Worm (Caenorhabditis elegans) whole organism, young adult: ENCODE results near the gene F25B4.7.

Experiments
- B0019.2 ChIP-seq: fragments of 200-800 bp; sonication (Bioruptor generic); conservative IDR thresholded peaks from 2 replicates; pipeline ENCODE4 v1.3.6; 2022; ENCODE audit warnings: missing genetic modification reagents, missing genetic modification characterization, missing compliant biosample characterization
- B0261.1 ChIP-seq: sonication (generic microtip); optimal IDR thresholded peaks from 2 replicates; lab custom pipeline; 2016; ENCODE audit warnings: mild to moderate bottlenecking, missing genetic modification characterization, moderate library complexity, missing compliant biosample characterization
- B0336.3 ChIP-seq: fragments of 200-800 bp; sonication (Bioruptor generic); IDR thresholded peaks from 2 replicates; pipeline ENCODE4 v1.3.6; 2022; ENCODE audit warnings: missing genetic modification characterization, missing compliant biosample characterization
- F23B12.7 ChIP-seq: sonication (generic microtip); optimal IDR thresholded peaks from 2 replicates; lab custom pipeline; 2017; ENCODE audit warnings: missing genetic modification characterization, mild to moderate bottlenecking, missing compliant biosample characterization, antibody characterized with exemption, moderate library complexity; ENCODE audit not compliant: insufficient read depth
- F33H1.4 ChIP-seq: fragments of 200-800 bp; sonication (Bioruptor generic); IDR thresholded peaks from 2 replicates; pipeline ENCODE4 v1.3.6; 2022; ENCODE audit warnings: missing genetic modification reagents, missing genetic modification characterization, missing compliant biosample characterization
- F39B2.1 ChIP-seq: fragments of 200-800 bp; sonication (Bioruptor generic); IDR thresholded peaks from 2 replicates; pipeline ENCODE4 v1.3.6; 2022; ENCODE audit warnings: missing genetic modification reagents, missing genetic modification characterization, missing compliant biosample characterization
- K12H6.12 ChIP-seq: fragments of 200-800 bp; sonication (Bioruptor generic); optimal IDR thresholded peaks from 2 replicates; lab custom pipeline; 2018; ENCODE audit warnings: mild to moderate bottlenecking, missing genetic modification characterization, missing compliant biosample characterization
- T07F8.4 ChIP-seq: sonication (generic microtip); optimal IDR thresholded peaks from 2 replicates; lab custom pipeline; 2016; ENCODE audit warnings: mild to moderate bottlenecking, missing genetic modification characterization, moderate library complexity, missing compliant biosample characterization
- Y53F4B.3 ChIP-seq: fragments of 200-800 bp; sonication (Bioruptor generic); IDR thresholded peaks from 2 replicates; pipeline ENCODE4 v1.3.6; 2022; ENCODE audit warnings: missing genetic modification reagents, missing genetic modification characterization, missing compliant biosample characterization
- Y67H2A.10 ChIP-seq: fragments of 200-800 bp; sonication (Bioruptor generic); conservative IDR thresholded peaks from 2 replicates; pipeline ENCODE4 v1.3.6; 2022; ENCODE audit warnings: missing genetic modification reagents, missing genetic modification characterization, missing compliant biosample characterization
- akir-1 ChIP-seq: fragments of 200-800 bp; sonication (Bioruptor generic); optimal IDR thresholded peaks from 2 replicates; lab custom pipeline; 2018; ENCODE audit warnings: mild to moderate bottlenecking, missing genetic modification characterization, moderate library complexity, missing compliant biosample characterization
- attf-3 ChIP-seq: fragments of 200-800 bp; sonication (Bioruptor generic); conservative IDR thresholded peaks from 2 replicates; pipeline ENCODE4 v1.3.6; 2022; ENCODE audit warnings: missing genetic modification reagents, missing genetic modification characterization, missing compliant biosample characterization
- attf-5 ChIP-seq: fragments of 200-800 bp; sonication (Bioruptor generic); optimal IDR thresholded peaks from 2 replicates; lab custom pipeline; 2018; ENCODE audit warnings: mild to moderate bottlenecking, missing genetic modification characterization, missing compliant biosample characterization
- attf-6 ChIP-seq: fragments of 200-800 bp; sonication (Bioruptor generic); IDR thresholded peaks from 2 replicates; pipeline ENCODE4 v1.3.6; 2022; ENCODE audit warnings: missing genetic modification reagents, missing genetic modification characterization, missing compliant biosample characterization
- bed-1 ChIP-seq: fragments of 200-800 bp; sonication (Bioruptor generic); IDR thresholded peaks from 2 replicates; pipeline ENCODE4 v1.3.6; 2022; ENCODE audit warnings: missing genetic modification reagents, missing genetic modification characterization, missing compliant biosample characterization
- ceh-27 ChIP-seq: fragments of 200-800 bp; sonication (Bioruptor generic); optimal IDR thresholded peaks from 2 replicates; lab custom pipeline; 2018; ENCODE audit warnings: mild to moderate bottlenecking, missing genetic modification characterization, moderate library complexity, missing compliant biosample characterization
- ceh-79 ChIP-seq: sonication (generic microtip); optimal IDR thresholded peaks from 2 replicates; lab custom pipeline; 2017; ENCODE audit warnings: mild to moderate bottlenecking, missing genetic modification characterization, missing compliant biosample characterization
- dpff-1 ChIP-seq: sonication (generic microtip); optimal IDR thresholded peaks from 2 replicates; lab custom pipeline; 2017; ENCODE audit warnings: mild to moderate bottlenecking, missing genetic modification characterization, missing compliant biosample characterization
- gei-17 ChIP-seq: fragments of 200-800 bp; sonication (Bioruptor generic); optimal IDR thresholded peaks from 2 replicates; lab custom pipeline; 2018; ENCODE audit warnings: mild to moderate bottlenecking, missing genetic modification characterization, missing compliant biosample characterization
- hlh-12 ChIP-seq: sonication (generic microtip); optimal IDR thresholded peaks from 2 replicates; lab custom pipeline; 2016; ENCODE audit warnings: missing genetic modification characterization, missing compliant biosample characterization
- hrde-1 ChIP-seq: sonication (generic microtip); optimal IDR thresholded peaks from 2 replicates; lab custom pipeline; 2016; ENCODE audit warnings: missing genetic modification characterization, mild to moderate bottlenecking, missing compliant biosample characterization, moderate library complexity, missing genotype, missing genetic modification reagents, borderline replicate concordance
- lin-26 ChIP-seq: fragments of 200-800 bp; sonication (Bioruptor generic); IDR thresholded peaks from 2 replicates; pipeline ENCODE4 v1.3.6; 2022; ENCODE audit warnings: missing genetic modification reagents, missing genetic modification characterization, missing compliant biosample characterization
- lin-35 ChIP-seq, 3 experiments: fragments of 150-350 bp in 2 of 3; sonication (generic microtip) in 1 of 3; optimal IDR thresholded peaks; 2 replicates each; lab custom pipeline; 2014 to 2018; ENCODE audit warnings: missing biosample characterization in 3 of 3, missing genetic modification characterization in 3 of 3, missing genetic modification reagents in 3 of 3
- lsl-1 ChIP-seq: fragments of 200-800 bp; sonication (Bioruptor generic); optimal IDR thresholded peaks from 2 replicates; lab custom pipeline; 2018; ENCODE audit warnings: mild to moderate bottlenecking, missing genetic modification characterization, moderate library complexity, missing compliant biosample characterization
- madf-8 ChIP-seq: fragments of 200-800 bp; sonication (Bioruptor generic); conservative IDR thresholded peaks from 2 replicates; pipeline ENCODE4 v1.3.6; 2022; ENCODE audit warnings: missing genetic modification reagents, missing genetic modification characterization, missing compliant biosample characterization
- mes-4 ChIP-seq: sonication (generic microtip); optimal IDR thresholded peaks from 2 replicates; lab custom pipeline; 2016; ENCODE audit warnings: missing genotype, missing genetic modification characterization, missing compliant biosample characterization
- mxl-1 ChIP-seq: sonication (generic microtip); optimal IDR thresholded peaks from 2 replicates; lab custom pipeline; 2016; ENCODE audit warnings: missing genetic modification characterization, missing compliant biosample characterization
- nfya-2 ChIP-seq: fragments of 200-800 bp; sonication (Bioruptor generic); IDR thresholded peaks from 2 replicates; pipeline ENCODE4 v1.3.6; 2022; ENCODE audit warnings: missing genetic modification reagents, missing genetic modification characterization, missing compliant biosample characterization
- nhr-80 ChIP-seq: sonication (generic microtip); optimal IDR thresholded peaks from 2 replicates; lab custom pipeline; 2016; ENCODE audit warnings: missing genetic modification characterization, missing compliant biosample characterization
- nhr-90 ChIP-seq: sonication (generic microtip); optimal IDR thresholded peaks from 2 replicates; lab custom pipeline; 2016; ENCODE audit warnings: missing genotype, mild to moderate bottlenecking, missing genetic modification characterization, missing compliant biosample characterization
- sdz-38 ChIP-seq: sonication (generic microtip); optimal IDR thresholded peaks from 2 replicates; lab custom pipeline; 2016; ENCODE audit warnings: missing genotype, missing genetic modification characterization, missing compliant biosample characterization
- somi-1 ChIP-seq: fragments of 200-800 bp; sonication (Bioruptor generic); optimal IDR thresholded peaks from 2 replicates; lab custom pipeline; 2018; ENCODE audit warnings: mild to moderate bottlenecking, missing genetic modification characterization, missing compliant biosample characterization
- tbp1 ChIP-seq: fragments of 200-800 bp; sonication (Bioruptor generic); optimal IDR thresholded peaks from 2 replicates; lab custom pipeline; 2018; ENCODE audit warnings: mild to moderate bottlenecking, missing genetic modification characterization, missing compliant biosample characterization
- tbx-9 ChIP-seq: sonication (generic microtip); optimal IDR thresholded peaks from 2 replicates; lab custom pipeline; 2016; ENCODE audit warnings: borderline replicate concordance, missing genetic modification characterization, inconsistent platforms, missing compliant biosample characterization
- zim-3 ChIP-seq: sonication (generic microtip); optimal IDR thresholded peaks from 2 replicates; lab custom pipeline; 2017; ENCODE audit warnings: mild to moderate bottlenecking, missing genetic modification characterization, moderate library complexity, missing compliant biosample characterization
- ztf-18 ChIP-seq: sonication (generic microtip); optimal IDR thresholded peaks from 2 replicates; lab custom pipeline; 2016; ENCODE audit warnings: missing genotype, mild to moderate bottlenecking, missing genetic modification characterization, missing compliant biosample characterization
- ztf-25 ChIP-seq: fragments of 200-800 bp; sonication (Bioruptor generic); IDR thresholded peaks from 2 replicates; pipeline ENCODE4 v1.3.6; 2022; ENCODE audit warnings: missing genetic modification reagents, missing genetic modification characterization, missing compliant biosample characterization
- ztf-26 ChIP-seq: sonication (generic microtip); optimal IDR thresholded peaks from 2 replicates; lab custom pipeline; 2017; ENCODE audit warnings: missing genetic modification characterization, missing compliant biosample characterization
- ztf-3 ChIP-seq: fragments of 200-800 bp; sonication (Bioruptor generic); optimal IDR thresholded peaks from 2 replicates; lab custom pipeline; 2018; ENCODE audit warnings: mild to moderate bottlenecking, missing genetic modification characterization, missing compliant biosample characterization

The F25B4.7 gene

ce11 chrV:5697581-5697980 lies 10.6 kb upstream of the F25B4.7 start:
- no peak for TF ChIP-seq ztf-18
- TF ChIP-seq somi-1 (GFP tag; lab: Kevin White, UChicago) = peak; percentile 57
- TF ChIP-seq lsl-1 (GFP tag; lab: Kevin White, UChicago) = no peak
- TF ChIP-seq Y67H2A.10 (GFP tag; lab: Robert Waterston, UW) = no peak

ce11 chrV:5696177-5696576 lies 9.2 kb upstream of the F25B4.7 start:
- TF ChIP-seq hrde-1 (no peak), bed-1 (GFP tag; lab: Robert Waterston, UW) (no peak), akir-1 (GFP tag; lab: Kevin White, UChicago) (no peak), nhr-90 (tag; lab: Kevin White, UChicago) (no peak), hlh-12 (no peak), lin-35 (GFP tag; optimal IDR thresholded peaks at IDR 0.05; lab: Kevin White, UChicago) (no peak), ceh-79 (tag; lab: Kevin White, UChicago) (no peak), sdz-38 (no peak), mxl-1 (no peak), dpff-1 (tag; lab: Kevin White, UChicago) (no peak)

ce11 chrV:5695635-5696034 lies 8.6 kb upstream of the F25B4.7 start:
- TF ChIP-seq B0261.1 (tag; lab: Kevin White, UChicago) (no peak), ztf-26 (tag; lab: Kevin White, UChicago) (peak; percentile 13), nfya-2 (GFP tag; lab: Robert Waterston, UW) (no peak), Y53F4B.3 (GFP tag; lab: Robert Waterston, UW) (no peak), nhr-80 (tag; lab: Kevin White, UChicago) (peak; percentile 23), lin-26 (no peak), tbp1 (GFP tag; lab: Kevin White, UChicago) (no peak), B0336.3 (GFP tag; lab: Robert Waterston, UW) (no peak)

ce11 chrV:5693595-5693994 lies 6.6 kb upstream of the F25B4.7 start:
- TF ChIP-seq lin-35 (GFP tag; optimal IDR thresholded peaks at IDR 0.05; lab: Kevin White, UChicago) = no peak
- no peak for TF ChIP-seq zim-3 (tag; lab: Kevin White, UChicago)
- TF ChIP-seq T07F8.4 (tag; lab: Kevin White, UChicago) = no peak
- TF ChIP-seq nhr-80 (tag; lab: Kevin White, UChicago) = no peak
- no peak for TF ChIP-seq Y67H2A.10 (GFP tag; lab: Robert Waterston, UW)
- TF ChIP-seq ztf-25 (GFP tag; lab: Robert Waterston, UW) = no peak
- no peak for TF ChIP-seq dpff-1 (tag; lab: Kevin White, UChicago)
- TF ChIP-seq attf-6 (GFP tag; lab: Robert Waterston, UW) = no peak
- no peak for TF ChIP-seq K12H6.12

DNA sequence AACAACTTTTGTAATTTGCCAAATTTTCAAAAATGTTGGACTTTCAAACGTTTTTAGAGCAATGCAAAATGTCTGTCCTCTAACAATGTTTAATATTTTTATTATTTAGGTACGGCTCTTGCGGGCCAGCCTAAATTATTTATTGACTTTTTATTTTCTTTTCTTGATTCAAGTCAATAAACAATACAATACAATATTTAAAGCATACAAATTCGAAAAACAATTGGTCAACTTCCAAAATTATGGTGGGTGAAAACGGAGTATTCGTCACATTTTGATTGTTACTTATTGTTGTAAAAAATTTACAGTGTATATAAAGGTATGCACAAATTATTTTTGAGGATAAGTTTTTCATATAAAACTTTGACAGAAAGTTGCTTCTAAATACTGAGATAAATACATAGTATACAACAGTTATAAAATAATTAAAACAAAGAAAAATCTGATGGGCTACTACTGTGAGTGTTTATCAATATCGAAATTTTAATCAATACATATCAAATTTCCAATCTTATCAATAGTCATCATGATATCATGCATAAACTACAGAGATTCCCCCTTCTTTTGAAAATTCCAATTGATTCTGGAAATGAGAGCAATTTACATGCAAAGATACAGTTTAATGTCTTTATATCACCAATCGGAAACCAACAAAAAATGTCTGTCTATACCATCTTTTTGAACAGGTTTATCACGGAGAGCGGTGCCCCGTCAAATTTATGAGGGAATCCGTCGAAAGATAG lies 4.8 kb upstream of the F25B4.7 start, which contains the start of gene F25B4.8:
F25B4.8 (minus strand) TSS at position 51 of the 743 bp plus-strand sequence.
- TF ChIP-seq madf-8 (no peak), F23B12.7 (no peak), B0019.2 (GFP tag; lab: Robert Waterston, UW) (no peak), ceh-79 (tag; lab: Kevin White, UChicago) (no peak), F33H1.4 (GFP tag; lab: Robert Waterston, UW) (no peak), ztf-3 (no peak), tbx-9 (no peak), ceh-27 (GFP tag; lab: Kevin White, UChicago) (no peak), gei-17 (GFP tag; lab: Kevin White, UChicago) (no peak), F39B2.1 (no peak), mes-4 (no peak), attf-5 (GFP tag; lab: Kevin White, UChicago) (no peak), attf-3 (no peak), K12H6.12 (no peak)
